Fruit fly (Drosophila melanogaster) S2 (cell line): Measurements from ENCODE around the gene ast.

Experiments
- CG8478 ChIP-seq: fragments of >200 bp; optimal IDR thresholded peaks from 2 replicates; lab custom pipeline; 2018
- CTCF ChIP-seq, 2 experiments: fragments of >200 bp; optimal IDR thresholded peaks; 2 replicates each; lab custom pipeline; 2018

dm6 chr2L:1047245-1047644 lies 30.5 kb upstream of the ast start:
- TF ChIP-seq CG8478 (lab: Kevin White, UChicago) = no peak
- no peak for TF ChIP-seq CTCF (optimal IDR thresholded peaks at IDR 0.05; lab: Kevin White, UChicago)
